Worm (Caenorhabditis elegans): ENCODE measurements around the gene F12A10.8.

DNA sequence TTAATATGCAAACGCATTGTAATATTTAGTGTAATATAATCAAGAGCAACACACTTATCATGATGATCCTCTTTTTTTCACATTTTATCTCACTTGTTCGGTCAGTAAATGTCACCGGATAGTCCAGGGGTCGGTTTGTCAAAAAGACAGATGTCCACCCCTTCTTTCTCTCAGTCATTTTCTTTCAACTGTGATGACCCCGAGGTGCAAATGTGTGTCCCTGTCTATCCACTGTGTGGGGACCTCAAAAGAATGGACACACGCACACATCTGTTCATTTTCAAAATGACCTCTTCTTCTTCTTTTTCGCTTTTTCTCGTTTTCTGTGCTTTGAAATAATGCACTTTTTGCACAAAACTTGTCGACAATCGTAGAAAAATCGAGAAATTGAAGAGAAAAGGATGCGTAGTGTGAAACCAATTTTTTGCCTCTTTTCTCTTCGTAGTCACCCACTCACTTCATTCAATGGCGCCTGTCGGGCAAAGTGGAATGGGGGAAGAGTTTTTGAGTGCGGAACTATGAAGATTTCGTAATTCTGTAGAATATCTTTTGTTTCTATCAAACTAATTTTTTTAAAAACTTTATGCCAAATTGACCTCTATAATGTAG lies 37.1 kb downstream of the F12A10.8 start:
- TF ChIP-seq W03F9.2 (tag; optimal IDR thresholded peaks at IDR 0.05) (no peak), him-1 (tag; optimal IDR thresholded peaks at IDR 0.05) (no peak), dao-5 (tag; optimal IDR thresholded peaks at IDR 0.05) (no peak)
